Worm (Caenorhabditis elegans): ENCODE measurements around the gene mcm-2.
A peak's percentile ranks its signal among the peaks of the same experiment; 100 is the strongest.

Gene mcm-2

DNA sequence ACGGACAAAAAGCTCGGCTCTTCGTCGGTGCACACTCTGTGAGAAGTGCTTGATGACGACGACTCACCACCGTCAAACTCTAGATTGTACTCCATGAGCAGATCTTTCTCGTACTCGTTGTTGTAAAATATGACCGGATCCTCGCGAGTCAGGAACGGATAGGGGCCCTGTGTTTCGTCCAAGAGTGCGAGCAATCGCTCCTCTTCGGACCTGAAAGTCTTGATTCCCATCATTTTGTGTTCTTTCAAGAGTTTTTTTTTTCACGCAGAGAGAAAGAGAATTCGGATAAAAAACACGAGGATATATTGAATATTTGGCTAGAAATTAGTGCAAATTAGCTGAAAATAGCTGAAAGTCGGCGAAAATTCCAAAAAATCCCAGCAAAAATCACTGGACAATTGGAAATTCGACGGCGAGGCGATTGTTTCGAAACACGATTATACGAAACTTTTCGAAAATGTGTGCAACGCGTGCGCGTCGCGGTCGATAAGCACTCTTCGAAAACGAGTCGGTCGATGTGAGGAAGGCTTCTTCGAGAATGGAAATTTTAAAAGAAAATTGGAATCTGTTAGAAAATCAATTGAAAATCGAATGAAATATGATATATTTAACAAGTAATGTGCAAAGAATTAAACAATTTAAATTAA lies 26.9 kb downstream of the mcm-2 start, which contains the start of the genes ash-2 and Y17G7B.20:
TSS of gene ash-2 (plus strand) at position 390 of the 647 bp plus-strand sequence.
TSS of gene Y17G7B.20 (minus strand) at position 396 of the 647 bp plus-strand sequence.
- TF ChIP-seq ama-1 (optimal IDR thresholded peaks at IDR 0.05) (peak; percentile 38), tbx-2 (tag; optimal IDR thresholded peaks at IDR 0.05) (no peak), lin-15B (tag; optimal IDR thresholded peaks at IDR 0.05) (peak; percentile 21), hmg-11 (tag; optimal IDR thresholded peaks at IDR 0.05) (peak; percentile 31), snpc-4 (tag; optimal IDR thresholded peaks at IDR 0.05) (peak; percentile 4), nhr-25 (tag; optimal IDR thresholded peaks at IDR 0.05) (peak; percentile 3), pha-4 (tag; optimal IDR thresholded peaks at IDR 0.05) (peak; percentile 18), unc-62 (GFP tag; optimal IDR thresholded peaks at IDR 0.05) (no peak), lin-39 (tag; optimal IDR thresholded peaks at IDR 0.05) (peak; percentile 33), nhr-28 (tag; optimal IDR thresholded peaks at IDR 0.05) (no peak)

- TF ChIP-seq nhr-77 (tag; optimal IDR thresholded peaks at IDR 0.05) (no peak), egl-5 (tag; optimal IDR thresholded peaks at IDR 0.05) (no peak), unc-62 (GFP tag; optimal IDR thresholded peaks at IDR 0.05) (no peak), nhr-23 (tag; optimal IDR thresholded peaks at IDR 0.05) (no peak), nhr-43 (tag; optimal IDR thresholded peaks at IDR 0.05; ENCODE audit: poor library complexity, severe bottlenecking) (no peak), tbx-2 (tag; optimal IDR thresholded peaks at IDR 0.05) (no peak), ZK546.5 (tag; optimal IDR thresholded peaks at IDR 0.05) (no peak), ztf-11 (tag; optimal IDR thresholded peaks at IDR 0.05) (no peak)
Measured at ce11 chrII:11978920-11979319, 27.5 kb downstream of the mcm-2 start.

- TF ChIP-seq mdl-1 (tag; optimal IDR thresholded peaks at IDR 0.05) (no peak), nhr-23 (tag; optimal IDR thresholded peaks at IDR 0.05) (no peak), nhr-11 (tag; optimal IDR thresholded peaks at IDR 0.05) (no peak), skn-1 (tag; optimal IDR thresholded peaks at IDR 0.05) (no peak), ztf-11 (tag; optimal IDR thresholded peaks at IDR 0.05) (no peak), elt-2 (tag; optimal IDR thresholded peaks at IDR 0.05) (no peak), ama-1 (optimal IDR thresholded peaks at IDR 0.05) (no peak), fkh-2 (tag; optimal IDR thresholded peaks at IDR 0.05) (no peak), sea-2 (GFP tag; optimal IDR thresholded peaks at IDR 0.05) (no peak), nhr-28 (tag; optimal IDR thresholded peaks at IDR 0.05) (no peak), lin-39 (tag; optimal IDR thresholded peaks at IDR 0.05) (no peak), nhr-25 (tag; optimal IDR thresholded peaks at IDR 0.05) (no peak), ceh-9 (tag; optimal IDR thresholded peaks at IDR 0.05) (no peak), tbx-2 (tag; optimal IDR thresholded peaks at IDR 0.05) (no peak)
Measured at ce11 chrII:11978478-11978877, 27.9 kb downstream of the mcm-2 start.

DNA sequence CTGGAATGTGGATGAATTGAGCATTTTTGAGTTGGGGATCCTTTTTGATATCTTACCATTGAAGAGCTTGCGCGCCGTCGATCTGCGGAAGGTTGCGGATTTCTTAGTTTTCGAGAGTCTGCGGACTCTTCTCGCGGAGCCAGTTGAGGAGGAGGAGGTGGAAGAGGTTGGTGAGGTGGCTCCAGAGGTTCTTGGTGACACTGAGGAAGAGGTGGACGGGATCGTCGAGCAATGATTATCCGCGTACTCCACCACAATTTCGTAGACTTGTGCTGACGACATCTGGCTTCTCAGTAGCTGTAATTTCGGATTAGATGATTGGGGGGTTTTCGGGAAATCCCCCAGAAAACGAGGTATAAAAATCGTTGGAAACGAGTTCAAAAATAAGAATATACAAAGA lies 29.1 kb downstream of the mcm-2 start, which contains the start of gene Y17G7B.21:
TSS of gene Y17G7B.21 (minus strand) at position 299 of the 400 bp plus-strand sequence.
- TF ChIP-seq lsy-12 (tag; optimal IDR thresholded peaks at IDR 0.05) (peak; percentile 7), fos-1 (tag; optimal IDR thresholded peaks at IDR 0.05) (no peak), nhr-28 (tag; optimal IDR thresholded peaks at IDR 0.05) (no peak), elt-3 (tag; optimal IDR thresholded peaks at IDR 0.05) (peak in 1 of 3 experiments; percentile 4), ceh-9 (tag; optimal IDR thresholded peaks at IDR 0.05) (no peak), ama-1 (optimal IDR thresholded peaks at IDR 0.05) (peak; percentile 72)

- no peak for TF ChIP-seq unc-62 (GFP tag; optimal IDR thresholded peaks at IDR 0.05)
- no peak for TF ChIP-seq nhr-25 (tag; optimal IDR thresholded peaks at IDR 0.05)
- TF ChIP-seq nhr-43 (tag; optimal IDR thresholded peaks at IDR 0.05; ENCODE audit: poor library complexity, severe bottlenecking): peak; percentile 27
Measured at ce11 chrII:11976727-11977259, 29.6 kb downstream of the mcm-2 start.

- no peak for TF ChIP-seq egl-5 (tag; optimal IDR thresholded peaks at IDR 0.05)
- TF ChIP-seq jun-1 (tag; optimal IDR thresholded peaks at IDR 0.05): peak; percentile 47
- peak; percentile 40 for TF ChIP-seq lsy-12 (tag; optimal IDR thresholded peaks at IDR 0.05)
- peak; percentile 76 for TF ChIP-seq fos-1 (tag; optimal IDR thresholded peaks at IDR 0.05)
- peak; percentile 77 for TF ChIP-seq ama-1 (optimal IDR thresholded peaks at IDR 0.05)
- peak; percentile 11 for TF ChIP-seq nhr-43 (tag; optimal IDR thresholded peaks at IDR 0.05; ENCODE audit: poor library complexity, severe bottlenecking)
- no peak for TF ChIP-seq elt-1 (tag; optimal IDR thresholded peaks at IDR 0.05)
- peak; percentile 24 for TF ChIP-seq nhr-77 (tag; optimal IDR thresholded peaks at IDR 0.05)
- no peak for TF ChIP-seq lin-39 (tag; optimal IDR thresholded peaks at IDR 0.05)
- TF ChIP-seq pha-4 (tag; optimal IDR thresholded peaks at IDR 0.05): peak; percentile 34
- peak; percentile 13 for TF ChIP-seq hmg-11 (tag; optimal IDR thresholded peaks at IDR 0.05)
- TF ChIP-seq nhr-23 (tag; optimal IDR thresholded peaks at IDR 0.05): no peak
- peak; percentile 19 for TF ChIP-seq pqm-1 (tag; optimal IDR thresholded peaks at IDR 0.05)
- TF ChIP-seq nhr-28 (tag; optimal IDR thresholded peaks at IDR 0.05): peak; percentile 55
- TF ChIP-seq ZK546.5 (tag; optimal IDR thresholded peaks at IDR 0.05): peak; percentile 53
- TF ChIP-seq nfya-1 (tag; optimal IDR thresholded peaks at IDR 0.05; ENCODE audit: insufficient read depth): peak; percentile 3
- peak; percentile 34 for TF ChIP-seq aly-2 (tag; optimal IDR thresholded peaks at IDR 0.05)
- peak; percentile 49 for TF ChIP-seq elt-2 (tag; optimal IDR thresholded peaks at IDR 0.05)
Measured at ce11 chrII:11974048-11974995, 32.1 kb downstream of the mcm-2 start.
